ENCODE assay signal across 1 fruit fly cellular context in the genomic region with DNA sequence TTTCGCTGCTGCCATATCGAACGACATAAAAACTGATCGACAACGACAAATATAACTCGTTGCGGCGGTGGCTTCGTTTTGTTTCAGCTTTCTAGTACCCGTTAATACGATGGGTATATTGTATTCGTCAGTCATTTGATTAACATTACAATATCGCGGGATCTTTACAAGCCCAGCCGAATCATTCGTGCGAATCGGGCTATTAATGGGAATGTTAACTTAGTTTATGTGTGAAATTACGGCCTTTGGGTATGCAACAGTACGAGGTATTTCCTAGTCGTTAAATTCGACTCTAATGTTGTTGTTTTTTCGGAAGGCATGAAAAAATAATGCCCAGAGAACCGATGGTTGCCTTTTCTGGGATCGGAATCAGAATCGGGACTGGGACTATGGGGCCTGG.
TF ChIP-seq lines count a peak whose summit lies in the region.

No protein-coding gene starts in this region.

TF ChIP-seq in whole organism, embryonic, 481 proteins besides CTCF, POLR2A, EP300 and RAD21 (continued from another document and continues in another):
- no peak for TF ChIP-seq ato (GFP tag; IDR thresholded peaks at IDR 0.05; lab: Robert Waterston, UW; ENCODE audit: partially characterized antibody)
- TF ChIP-seq CG8281 (tag; optimal IDR thresholded peaks at IDR 0.05; lab: Kevin White, UChicago), result peak; percentile 50
- TF ChIP-seq seq (GFP tag; IDR thresholded peaks at IDR 0.05; lab: Robert Waterston, UW), result 0 out of 2 replicates have a peak, but pooled peaks have one; percentile 40
- TF ChIP-seq CG12155 (GFP tag; optimal IDR thresholded peaks at IDR 0.05; lab: Kevin White, UChicago), result peak; percentile 73
- peak; percentile 57 for TF ChIP-seq CG12071 (GFP tag; optimal IDR thresholded peaks at IDR 0.05; lab: Kevin White, UChicago)
- TF ChIP-seq prd (optimal IDR thresholded peaks at IDR 0.05; lab: Kevin White, UChicago), result no peak
- TF ChIP-seq prd (GFP tag; IDR thresholded peaks at IDR 0.05; lab: Robert Waterston, UW), result peak; percentile 86
- TF ChIP-seq hkb (optimal IDR thresholded peaks at IDR 0.05; lab: Kevin White, UChicago), result no peak
- peak; percentile 67 for TF ChIP-seq hkb (GFP tag; IDR thresholded peaks at IDR 0.05; lab: Robert Waterston, UW)
- TF ChIP-seq cwo (GFP tag; optimal IDR thresholded peaks at IDR 0.05; lab: Kevin White, UChicago), result peak; percentile 12
- TF ChIP-seq CG3163 (GFP tag; optimal IDR thresholded peaks at IDR 0.05; lab: Kevin White, UChicago), result peak; percentile 39
- peak; percentile 50 for TF ChIP-seq CG11398 (GFP tag; optimal IDR thresholded peaks at IDR 0.05; lab: Kevin White, UChicago)
- no peak for TF ChIP-seq tna (GFP tag; IDR thresholded peaks at IDR 0.05; lab: Robert Waterston, UW; ENCODE audit: partially characterized antibody)
- no peak for TF ChIP-seq CG7271 (tag; optimal IDR thresholded peaks at IDR 0.05; lab: Kevin White, UChicago)
- TF ChIP-seq peb (GFP tag; IDR thresholded peaks at IDR 0.05; lab: Robert Waterston, UW), result 0 out of 2 replicates have a peak, but pooled peaks have one; percentile 44
- peak; percentile 76 for TF ChIP-seq unpg (GFP tag; optimal IDR thresholded peaks at IDR 0.05; lab: Kevin White, UChicago)
- TF ChIP-seq CG17568 (GFP tag; optimal IDR thresholded peaks at IDR 0.05; lab: Kevin White, UChicago), result no peak
- no peak for TF ChIP-seq Kr (GFP tag; optimal IDR thresholded peaks at IDR 0.05; lab: Kevin White, UChicago)
- TF ChIP-seq Six4 (GFP tag; optimal IDR thresholded peaks at IDR 0.05; lab: Kevin White, UChicago), result peak; percentile 75
- peak; percentile 84 for TF ChIP-seq Xrp1 (GFP tag; IDR thresholded peaks at IDR 0.05; lab: Robert Waterston, UW)
- peak; percentile 65 for TF ChIP-seq CG30431 (GFP tag; optimal IDR thresholded peaks at IDR 0.05; lab: Kevin White, UChicago)
- TF ChIP-seq gem (tag; optimal IDR thresholded peaks at IDR 0.05; lab: Kevin White, UChicago), result peak; percentile 84
- peak; percentile 38 for TF ChIP-seq CG10462 (GFP tag; optimal IDR thresholded peaks at IDR 0.05; lab: Kevin White, UChicago)
- TF ChIP-seq CG15514 (GFP tag; optimal IDR thresholded peaks at IDR 0.05; lab: Kevin White, UChicago), result no peak
- peak; percentile 78 for TF ChIP-seq dmrt11E (tag; optimal IDR thresholded peaks at IDR 0.05; lab: Kevin White, UChicago)
- TF ChIP-seq aop (GFP tag; IDR thresholded peaks at IDR 0.05; lab: Robert Waterston, UW), result peak; percentile 53
- TF ChIP-seq Dp (GFP tag; optimal IDR thresholded peaks at IDR 0.05; lab: Kevin White, UChicago), result no peak
- TF ChIP-seq Doc2 (GFP tag; IDR thresholded peaks at IDR 0.05; lab: Robert Waterston, UW), result no peak
- TF ChIP-seq CG14441 (GFP tag; IDR thresholded peaks at IDR 0.05; lab: Robert Waterston, UW), result peak; percentile 70
- peak; percentile 72 for TF ChIP-seq CG13624 (GFP tag; optimal IDR thresholded peaks at IDR 0.05; lab: Kevin White, UChicago)
- peak; percentile 74 for TF ChIP-seq row (GFP tag; IDR thresholded peaks at IDR 0.05; lab: Robert Waterston, UW)
- no peak for TF ChIP-seq ftz-f1 (GFP tag; optimal IDR thresholded peaks at IDR 0.05; lab: Kevin White, UChicago)
- TF ChIP-seq CG17385 (GFP tag; optimal IDR thresholded peaks at IDR 0.05; lab: Kevin White, UChicago), result peak; percentile 65
- TF ChIP-seq mirr (GFP tag; optimal IDR thresholded peaks at IDR 0.05; lab: Kevin White, UChicago), result no peak
- TF ChIP-seq CG31365 (tag; optimal IDR thresholded peaks at IDR 0.05; lab: Kevin White, UChicago), result no peak
- no peak for TF ChIP-seq hb (GFP tag; IDR thresholded peaks at IDR 0.05; lab: Robert Waterston, UW; ENCODE audit: partially characterized antibody)
- TF ChIP-seq Ets97D (GFP tag; optimal IDR thresholded peaks at IDR 0.05; lab: Kevin White, UChicago), result peak; percentile 48
- no peak for TF ChIP-seq Elba2 (GFP tag; optimal IDR thresholded peaks at IDR 0.05; lab: Kevin White, UChicago)
- TF ChIP-seq dati (GFP tag; IDR thresholded peaks at IDR 0.05; lab: Robert Waterston, UW), result no peak
- TF ChIP-seq pb (GFP tag; optimal IDR thresholded peaks at IDR 0.05; lab: Kevin White, UChicago), result peak; percentile 76
- no peak for TF ChIP-seq z (GFP tag; IDR thresholded peaks at IDR 0.05; lab: Robert Waterston, UW)
- peak; percentile 80 for TF ChIP-seq CoRest (tag; optimal IDR thresholded peaks at IDR 0.05; lab: Kevin White, UChicago)
- TF ChIP-seq ac (GFP tag; optimal IDR thresholded peaks at IDR 0.05; lab: Kevin White, UChicago), result no peak
- peak; percentile 47 for TF ChIP-seq CG9932 (GFP tag; IDR thresholded peaks at IDR 0.05; lab: Robert Waterston, UW)
- peak; percentile 72; the same call in 2 of the 3 replicates for TF ChIP-seq ken (GFP tag; IDR thresholded peaks at IDR 0.05; lab: Robert Waterston, UW)
- TF ChIP-seq CG18262 (tag; optimal IDR thresholded peaks at IDR 0.05; lab: Kevin White, UChicago), result peak; percentile 85
- TF ChIP-seq Hmx (GFP tag; optimal IDR thresholded peaks at IDR 0.05; lab: Kevin White, UChicago), result peak; percentile 51
- TF ChIP-seq CG4328 (GFP tag; optimal IDR thresholded peaks at IDR 0.05; lab: Kevin White, UChicago), result no peak
- no peak for TF ChIP-seq HLHmδ (GFP tag; optimal IDR thresholded peaks at IDR 0.05; lab: Kevin White, UChicago)
- TF ChIP-seq lab (GFP tag; optimal IDR thresholded peaks at IDR 0.05; lab: Kevin White, UChicago), result peak; percentile 73
- peak; percentile 31; the same call in 1 of the 2 replicates for TF ChIP-seq Nf-YA (GFP tag; IDR thresholded peaks at IDR 0.05; lab: Robert Waterston, UW)
- TF ChIP-seq CG16813 (GFP tag; IDR thresholded peaks at IDR 0.05; lab: Robert Waterston, UW; ENCODE audit: partially characterized antibody), result no peak
- TF ChIP-seq Atf6 (GFP tag; IDR thresholded peaks at IDR 0.05; lab: Robert Waterston, UW), result peak; percentile 12; the same call in 1 of the 2 replicates
- peak; percentile 30 for TF ChIP-seq MTF-1 (GFP tag; optimal IDR thresholded peaks at IDR 0.05; lab: Kevin White, UChicago; ENCODE audit: borderline replicate concordance)
- peak; percentile 29 for TF ChIP-seq CG18619 (GFP tag; optimal IDR thresholded peaks at IDR 0.05; lab: Kevin White, UChicago)
- TF ChIP-seq CG18599 (GFP tag; optimal IDR thresholded peaks at IDR 0.05; lab: Kevin White, UChicago), result peak; percentile 61
- peak; percentile 52; the same call in 1 of the 3 replicates for TF ChIP-seq Dbx (GFP tag; IDR thresholded peaks at IDR 0.05; lab: Robert Waterston, UW)
- peak; percentile 65 for TF ChIP-seq CG1024 (GFP tag; IDR thresholded peaks at IDR 0.05; lab: Robert Waterston, UW)
- TF ChIP-seq CG6254 (GFP tag; optimal IDR thresholded peaks at IDR 0.05; lab: Kevin White, UChicago), result peak; percentile 29
- peak; percentile 34 to 58 for TF ChIP-seq Hr51 (GFP tag; optimal IDR thresholded peaks at IDR 0.05; lab: Kevin White, UChicago)
- TF ChIP-seq CG10565 (GFP tag; optimal IDR thresholded peaks at IDR 0.05; lab: Kevin White, UChicago), result no peak
- no peak for TF ChIP-seq run (tag; optimal IDR thresholded peaks at IDR 0.05; lab: Kevin White, UChicago)
- TF ChIP-seq CG14667 (GFP tag; IDR thresholded peaks at IDR 0.05; lab: Robert Waterston, UW), result peak; percentile 60; the same call in 1 of the 2 replicates
- TF ChIP-seq CG10543 (GFP tag; optimal IDR thresholded peaks at IDR 0.05; lab: Kevin White, UChicago), result no peak
- TF ChIP-seq twi (tag; optimal IDR thresholded peaks at IDR 0.05; lab: Kevin White, UChicago), result peak; percentile 55
- TF ChIP-seq CG12659 (GFP tag; optimal IDR thresholded peaks at IDR 0.05; lab: Kevin White, UChicago), result peak; percentile 15
- TF ChIP-seq mam (GFP tag; optimal IDR thresholded peaks at IDR 0.05; lab: Kevin White, UChicago), result peak; percentile 73
- TF ChIP-seq H15 (GFP tag; IDR thresholded peaks at IDR 0.05; lab: Robert Waterston, UW), result peak; percentile 76
- TF ChIP-seq bcd (GFP tag; optimal IDR thresholded peaks at IDR 0.05; lab: Kevin White, UChicago), result peak; percentile 70
- no peak for TF ChIP-seq vfl (GFP tag; optimal IDR thresholded peaks at IDR 0.05; lab: Kevin White, UChicago)
- peak; percentile 83 for TF ChIP-seq Blimp-1 (GFP tag; optimal IDR thresholded peaks at IDR 0.05; lab: Kevin White, UChicago)
- TF ChIP-seq toy (GFP tag; IDR thresholded peaks at IDR 0.05; lab: Robert Waterston, UW), result no peak
- peak; percentile 31 for TF ChIP-seq CG5180 (GFP tag; optimal IDR thresholded peaks at IDR 0.05; lab: Kevin White, UChicago)
- TF ChIP-seq Dfd (GFP tag; optimal IDR thresholded peaks at IDR 0.05; lab: Kevin White, UChicago), result no peak
- TF ChIP-seq CG14965 (GFP tag; optimal IDR thresholded peaks at IDR 0.05; lab: Kevin White, UChicago; ENCODE audit: borderline replicate concordance), result peak; percentile 11
- TF ChIP-seq CG6683 (GFP tag; optimal IDR thresholded peaks at IDR 0.05; lab: Kevin White, UChicago), result no peak
- no peak for TF ChIP-seq Poxn (GFP tag; IDR thresholded peaks at IDR 0.05; lab: Robert Waterston, UW)
- TF ChIP-seq Ets65A (GFP tag; lab: Kevin White, UChicago), result peak; percentile 97
- peak; percentile 71 for TF ChIP-seq Atf-2 (GFP tag; optimal IDR thresholded peaks at IDR 0.05; lab: Kevin White, UChicago)
- peak; percentile 85 for TF ChIP-seq CG32772 (GFP tag; IDR thresholded peaks at IDR 0.05; lab: Robert Waterston, UW)
- peak; percentile 36 for TF ChIP-seq CG12744 (GFP tag; optimal IDR thresholded peaks at IDR 0.05; lab: Kevin White, UChicago)
- peak; percentile 83 for TF ChIP-seq Sox102F (GFP tag; optimal IDR thresholded peaks at IDR 0.05; lab: Kevin White, UChicago)
- TF ChIP-seq H2.0 (GFP tag; IDR thresholded peaks at IDR 0.05; lab: Robert Waterston, UW), result peak; percentile 70
- peak; percentile 41 for TF ChIP-seq trh (GFP tag; optimal IDR thresholded peaks at IDR 0.05; lab: Kevin White, UChicago)
- TF ChIP-seq CG15696 (tag; optimal IDR thresholded peaks at IDR 0.05; lab: Kevin White, UChicago), result peak; percentile 32
- 0 out of 2 replicates have a peak, but pooled peaks have one; percentile 20 for TF ChIP-seq klu (GFP tag; IDR thresholded peaks at IDR 0.05; lab: Robert Waterston, UW)
- peak; percentile 81 for TF ChIP-seq ci (GFP tag; IDR thresholded peaks at IDR 0.05; lab: Robert Waterston, UW)
- TF ChIP-seq CG1602 (GFP tag; optimal IDR thresholded peaks at IDR 0.05; lab: Kevin White, UChicago), result peak; percentile 72
- TF ChIP-seq CG10321 (GFP tag; IDR thresholded peaks at IDR 0.05; lab: Robert Waterston, UW), result no peak
- peak; percentile 74 for TF ChIP-seq CG13424 (tag; optimal IDR thresholded peaks at IDR 0.05; lab: Kevin White, UChicago)
- no peak for TF ChIP-seq hbn (GFP tag; IDR thresholded peaks at IDR 0.05; lab: Robert Waterston, UW; ENCODE audit: partially characterized antibody)
- TF ChIP-seq CG6689 (GFP tag; IDR thresholded peaks at IDR 0.05; lab: Robert Waterston, UW), result peak; percentile 74
- no peak for TF ChIP-seq wdn (GFP tag; IDR thresholded peaks at IDR 0.05; lab: Robert Waterston, UW)
- TF ChIP-seq CG7786 (GFP tag; optimal IDR thresholded peaks at IDR 0.05; lab: Kevin White, UChicago), result peak; percentile 75
- 0 out of 3 replicates have a peak, but pooled peaks have one; percentile 57 for TF ChIP-seq CG2199 (GFP tag; IDR thresholded peaks at IDR 0.05; lab: Robert Waterston, UW)
- TF ChIP-seq zf30C (GFP tag; optimal IDR thresholded peaks at IDR 0.05; lab: Kevin White, UChicago), result no peak
- peak; percentile 59; the same call in 2 of the 3 replicates for TF ChIP-seq ase (GFP tag; IDR thresholded peaks at IDR 0.05; lab: Robert Waterston, UW)
- TF ChIP-seq grn (GFP tag; optimal IDR thresholded peaks at IDR 0.05; lab: Kevin White, UChicago), result no peak
- TF ChIP-seq sd (tag; optimal IDR thresholded peaks at IDR 0.05; lab: Kevin White, UChicago), result no peak
- peak; percentile 46; the same call in 1 of the 2 replicates for TF ChIP-seq sens-2 (GFP tag; IDR thresholded peaks at IDR 0.05; lab: Robert Waterston, UW)
- no peak for TF ChIP-seq pho (GFP tag; optimal IDR thresholded peaks at IDR 0.05; lab: Kevin White, UChicago)
- TF ChIP-seq zen2 (GFP tag; IDR thresholded peaks at IDR 0.05; lab: Robert Waterston, UW; ENCODE audit: partially characterized antibody), result no peak
- peak; percentile 68 for TF ChIP-seq cato (GFP tag; optimal IDR thresholded peaks at IDR 0.05; lab: Kevin White, UChicago; ENCODE audit: borderline replicate concordance)
- TF ChIP-seq E2f1 (GFP tag; IDR thresholded peaks at IDR 0.05; lab: Robert Waterston, UW), result peak; percentile 68
- TF ChIP-seq MESR4 (GFP tag; optimal IDR thresholded peaks at IDR 0.05; lab: Kevin White, UChicago), result no peak
- TF ChIP-seq bowl (GFP tag; IDR thresholded peaks at IDR 0.05; lab: Robert Waterston, UW), result no peak
- no peak for TF ChIP-seq CG9215 (GFP tag; IDR thresholded peaks at IDR 0.05; lab: Robert Waterston, UW)
- TF ChIP-seq knrl (GFP tag; IDR thresholded peaks at IDR 0.05; lab: Robert Waterston, UW; ENCODE audit: partially characterized antibody), result no peak
- peak; percentile 68 for TF ChIP-seq CG1529 (GFP tag; optimal IDR thresholded peaks at IDR 0.05; lab: Kevin White, UChicago)
- peak; percentile 39 for TF ChIP-seq tup (GFP tag; optimal IDR thresholded peaks at IDR 0.05; lab: Kevin White, UChicago)
- TF ChIP-seq ssp (GFP tag; IDR thresholded peaks at IDR 0.05; lab: Robert Waterston, UW), result peak; percentile 70
- TF ChIP-seq CG10654 (GFP tag; optimal IDR thresholded peaks at IDR 0.05; lab: Kevin White, UChicago), result peak; percentile 75
- peak in 1 of 2 experiments; percentile 25 for TF ChIP-seq Eip74EF (GFP tag; optimal IDR thresholded peaks at IDR 0.05; lab: Kevin White, UChicago)
- peak; percentile 84 for TF ChIP-seq Abd-B (GFP tag; optimal IDR thresholded peaks at IDR 0.05; lab: Kevin White, UChicago)
- no peak for TF ChIP-seq Scr (GFP tag; IDR thresholded peaks at IDR 0.05; lab: Robert Waterston, UW; ENCODE audit: partially characterized antibody)
- TF ChIP-seq ash1 (GFP tag; optimal IDR thresholded peaks at IDR 0.05; lab: Kevin White, UChicago), result no peak
- TF ChIP-seq Oli (tag; optimal IDR thresholded peaks at IDR 0.05; lab: Kevin White, UChicago), result peak; percentile 79
- peak; percentile 51 for TF ChIP-seq NfI (GFP tag; optimal IDR thresholded peaks at IDR 0.05; lab: Kevin White, UChicago)
- TF ChIP-seq wor (GFP tag; IDR thresholded peaks at IDR 0.05; lab: Robert Waterston, UW), result peak; percentile 54
- peak; percentile 10 for TF ChIP-seq Jarid2 (GFP tag; optimal IDR thresholded peaks at IDR 0.05; lab: Kevin White, UChicago)
- peak; percentile 75 for TF ChIP-seq CG9727 (GFP tag; optimal IDR thresholded peaks at IDR 0.05; lab: Kevin White, UChicago)
- peak; percentile 58 for TF ChIP-seq nerfin-1 (tag; optimal IDR thresholded peaks at IDR 0.05; lab: Kevin White, UChicago)
- TF ChIP-seq CG17829 (tag; optimal IDR thresholded peaks at IDR 0.05; lab: Kevin White, UChicago), result peak; percentile 84
- peak; percentile 65 for TF ChIP-seq CG15601 (tag; optimal IDR thresholded peaks at IDR 0.05; lab: Kevin White, UChicago)
- TF ChIP-seq CG10209 (GFP tag; optimal IDR thresholded peaks at IDR 0.05; lab: Kevin White, UChicago), result peak; percentile 69
